Worm (Caenorhabditis elegans) whole organism, midembryonic: ENCODE results near the gene Y53G8AL.1.
A peak's percentile ranks its signal among the peaks of the same experiment; 100 is the strongest.

Experiments
- T22C8.4 ChIP-seq: fragments of 200-800 bp; sonication (Bioruptor generic); IDR thresholded peaks from 2 replicates; pipeline ENCODE4 v1.3.6; 2022; ENCODE audit warnings: missing genetic modification characterization, missing compliant biosample characterization
- cog-1 ChIP-seq: sonication (generic microtip); optimal IDR thresholded peaks from 2 replicates; lab custom pipeline; 2016; ENCODE audit warnings: missing genetic modification characterization, missing compliant biosample characterization
- flt-1 ChIP-seq: fragments of 200-800 bp; sonication (Bioruptor generic); IDR thresholded peaks from 2 replicates; pipeline ENCODE4 v1.3.6; 2022; ENCODE audit warnings: missing genetic modification characterization, missing compliant biosample characterization
- klf-2 ChIP-seq: fragments of 200-800 bp; sonication (Bioruptor generic); conservative IDR thresholded peaks from 2 replicates; pipeline ENCODE4 v1.3.6; 2022; ENCODE audit warnings: missing genetic modification reagents, missing genetic modification characterization, missing compliant biosample characterization
- med-1 ChIP-seq: sonication (generic microtip); optimal IDR thresholded peaks from 2 replicates; lab custom pipeline; 2017; ENCODE audit warnings: missing genetic modification characterization, mild to moderate bottlenecking, missing compliant biosample characterization, antibody characterized with exemption, missing genetic modification reagents; ENCODE audit not compliant: insufficient read depth
- ref-1 ChIP-seq: fragments of 200-800 bp; sonication (Bioruptor generic); conservative IDR thresholded peaks from 2 replicates; pipeline ENCODE4 v1.3.6; 2022; ENCODE audit warnings: missing genetic modification reagents, missing genetic modification characterization, missing compliant biosample characterization
- tab-1 ChIP-seq: fragments of 200-800 bp; sonication (Bioruptor generic); IDR thresholded peaks from 2 replicates; pipeline ENCODE4 v1.3.6; 2022; ENCODE audit warnings: missing genetic modification characterization, missing compliant biosample characterization
- ztf-23 ChIP-seq: fragments of 200-800 bp; sonication (Bioruptor generic); IDR thresholded peaks from 2 replicates; pipeline ENCODE4 v1.3.6; 2022; ENCODE audit warnings: missing genetic modification reagents, missing genetic modification characterization, missing compliant biosample characterization
- ztf-29 ChIP-seq: fragments of 200-800 bp; sonication (Bioruptor generic); IDR thresholded peaks from 2 replicates; pipeline ENCODE4 v1.3.6; 2022; ENCODE audit warnings: missing genetic modification reagents, missing genetic modification characterization, missing compliant biosample characterization

ce11 chrIII:3242379-3242778 is 9.5 kb downstream of the Y53G8AL.1 start:
- TF ChIP-seq flt-1: no peak
- peak; percentile 87 for TF ChIP-seq T22C8.4 (GFP tag; lab: Robert Waterston, UW)
- TF ChIP-seq klf-2 (GFP tag; lab: Robert Waterston, UW): no peak
- TF ChIP-seq ztf-29: no peak
- TF ChIP-seq ref-1 (GFP tag; lab: Robert Waterston, UW): no peak
- no peak for TF ChIP-seq med-1
- TF ChIP-seq cog-1 (tag; lab: Kevin White, UChicago): no peak
- TF ChIP-seq ztf-23 (GFP tag; lab: Robert Waterston, UW): no peak
- no peak for TF ChIP-seq tab-1 (GFP tag; lab: Robert Waterston, UW)
